Worm (Caenorhabditis elegans): ENCODE measurements around the gene K02D10.1.

The K02D10.1 gene

ce11 chrIII:8754682-8755081, 14.7 kb upstream of the K02D10.1 start, which contains the start of gene tomm-70:
Gene tomm-70, minus strand, starts transcription at chrIII:8754750.
- TF ChIP-seq ets-7 (tag; optimal IDR thresholded peaks at IDR 0.05) (no peak), hmg-4 (GFP tag; optimal IDR thresholded peaks at IDR 0.05) (no peak), hnd-1 (tag; optimal IDR thresholded peaks at IDR 0.05) (no peak), ceh-13 (GFP tag; optimal IDR thresholded peaks at IDR 0.05) (no peak), tra-4 (tag; optimal IDR thresholded peaks at IDR 0.05) (no peak), tbx-37 (GFP tag; conservative IDR thresholded peaks at IDR 0.05) (no peak), scrt-1 (GFP tag; IDR thresholded peaks at IDR 0.05) (no peak), ceh-36 (tag; optimal IDR thresholded peaks at IDR 0.05) (no peak), tbx-11 (GFP tag; IDR thresholded peaks at IDR 0.05) (no peak), hmbx-1 (tag; optimal IDR thresholded peaks at IDR 0.05) (no peak), F13C5.2 (tag; optimal IDR thresholded peaks at IDR 0.05) (no peak), ama-1 (optimal IDR thresholded peaks at IDR 0.05) (no peak), B0310.2 (tag; optimal IDR thresholded peaks at IDR 0.05) (no peak), pes-1 (GFP tag; IDR thresholded peaks at IDR 0.05) (no peak)

- TF ChIP-seq hmbx-1 (tag; optimal IDR thresholded peaks at IDR 0.05) (no peak), tbx-11 (GFP tag; IDR thresholded peaks at IDR 0.05) (no peak), scrt-1 (GFP tag; IDR thresholded peaks at IDR 0.05) (no peak), ceh-36 (tag; optimal IDR thresholded peaks at IDR 0.05) (no peak), tbx-37 (GFP tag; conservative IDR thresholded peaks at IDR 0.05) (no peak), aly-1 (tag; optimal IDR thresholded peaks at IDR 0.05) (no peak)
Measured at ce11 chrIII:8761040-8761654, 8.2 kb upstream of the K02D10.1 start, which contains the start of gene aak-1. Gene aak-1, minus strand, starts transcription at chrIII:8761090.

DNA sequence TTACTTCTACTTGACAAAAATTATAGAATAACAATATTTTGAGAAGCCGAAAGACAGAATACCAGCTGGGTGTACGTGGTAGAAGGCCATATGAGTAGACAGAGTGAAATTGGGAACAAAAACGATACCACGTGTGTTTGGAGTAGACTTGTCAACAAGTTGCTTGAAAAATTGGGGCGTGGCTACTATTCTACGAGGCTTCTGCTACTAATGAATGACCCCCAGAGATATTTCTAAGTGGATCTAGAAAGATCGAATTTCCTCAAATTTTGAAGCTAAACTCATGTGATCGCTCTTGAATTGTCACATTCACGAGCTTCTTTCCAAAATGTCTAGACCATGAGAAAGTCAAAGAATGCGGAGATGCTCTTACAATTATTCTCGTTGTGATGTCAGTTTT, 7.3 kb upstream of the K02D10.1 start:
- TF ChIP-seq hnd-1 (tag; optimal IDR thresholded peaks at IDR 0.05) (no peak), pes-1 (GFP tag; IDR thresholded peaks at IDR 0.05) (no peak), ceh-36 (tag; optimal IDR thresholded peaks at IDR 0.05) (no peak), scrt-1 (GFP tag; IDR thresholded peaks at IDR 0.05) (no peak), tbx-11 (GFP tag; IDR thresholded peaks at IDR 0.05) (no peak), ama-1 (optimal IDR thresholded peaks at IDR 0.05) (no peak)

- TF ChIP-seq ceh-36 (tag; optimal IDR thresholded peaks at IDR 0.05) (no peak), hmg-4 (GFP tag; optimal IDR thresholded peaks at IDR 0.05) (no peak), B0310.2 (tag; optimal IDR thresholded peaks at IDR 0.05) (no peak), hnd-1 (tag; optimal IDR thresholded peaks at IDR 0.05) (no peak), tbx-37 (GFP tag; conservative IDR thresholded peaks at IDR 0.05) (no peak), flt-1 (GFP tag; IDR thresholded peaks at IDR 0.05) (no peak), pes-1 (GFP tag; IDR thresholded peaks at IDR 0.05) (no peak), ets-7 (tag; optimal IDR thresholded peaks at IDR 0.05) (no peak), scrt-1 (GFP tag; IDR thresholded peaks at IDR 0.05) (no peak)
Measured at ce11 chrIII:8763111-8763510, 6.2 kb upstream of the K02D10.1 start.

DNA sequence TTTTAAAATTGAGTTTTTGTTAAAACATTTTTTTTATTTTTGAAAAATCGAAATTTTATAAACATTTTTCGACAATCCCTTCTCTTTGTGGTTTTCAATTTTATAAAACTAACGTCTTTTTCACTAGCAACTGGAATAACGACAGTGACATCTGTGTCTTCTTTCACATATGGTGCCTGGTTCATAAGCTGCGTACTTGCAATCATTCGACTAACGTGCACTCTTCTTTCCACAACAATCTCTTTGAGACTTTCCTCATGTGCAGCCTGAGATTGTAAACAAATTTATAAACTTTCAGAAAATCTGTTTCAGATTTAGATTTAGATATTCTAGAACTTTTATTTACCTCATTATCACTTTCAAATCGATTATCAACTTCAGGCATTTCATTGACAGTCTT, 4.3 kb upstream of the K02D10.1 start:
- TF ChIP-seq ama-1 (optimal IDR thresholded peaks at IDR 0.05) (no peak), tbx-11 (GFP tag; IDR thresholded peaks at IDR 0.05) (no peak), flt-1 (GFP tag; IDR thresholded peaks at IDR 0.05) (no peak), ceh-13 (GFP tag; optimal IDR thresholded peaks at IDR 0.05) (no peak), ets-7 (tag; optimal IDR thresholded peaks at IDR 0.05) (no peak), F13C5.2 (tag; optimal IDR thresholded peaks at IDR 0.05) (no peak), hnd-1 (tag; optimal IDR thresholded peaks at IDR 0.05) (no peak)

DNA sequence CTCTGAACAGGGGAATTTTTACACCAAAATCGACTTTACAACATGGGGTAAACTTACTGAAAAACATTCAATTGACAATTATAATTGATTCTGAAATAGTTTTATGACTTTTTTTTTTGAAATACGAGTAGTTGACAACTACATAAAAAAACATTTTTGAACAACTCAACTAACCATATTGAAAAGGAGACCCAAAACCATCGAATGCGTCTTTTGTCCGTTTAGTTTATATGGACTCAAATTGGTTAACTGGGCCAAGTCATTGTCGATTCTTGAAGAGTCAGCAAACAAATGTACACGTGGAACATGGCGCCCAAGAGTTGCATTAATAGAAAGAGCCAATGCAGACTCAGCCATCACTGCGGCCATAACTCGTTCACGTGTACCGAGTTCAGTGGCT, 2.9 kb upstream of the K02D10.1 start:
- TF ChIP-seq hmg-4 (GFP tag; optimal IDR thresholded peaks at IDR 0.05) = no peak
- no peak for TF ChIP-seq pes-1 (GFP tag; IDR thresholded peaks at IDR 0.05)
- no peak for TF ChIP-seq hmbx-1 (tag; optimal IDR thresholded peaks at IDR 0.05)

- TF ChIP-seq scrt-1 (GFP tag; IDR thresholded peaks at IDR 0.05) (no peak), pes-1 (GFP tag; IDR thresholded peaks at IDR 0.05) (no peak), sea-1 (GFP tag; conservative IDR thresholded peaks at IDR 0.05) (no peak), aly-1 (tag; optimal IDR thresholded peaks at IDR 0.05) (no peak), tra-4 (tag; optimal IDR thresholded peaks at IDR 0.05) (no peak), hnd-1 (tag; optimal IDR thresholded peaks at IDR 0.05) (no peak), F13C5.2 (tag; optimal IDR thresholded peaks at IDR 0.05) (no peak)
Measured at ce11 chrIII:8767292-8767829, 2.0 kb upstream of the K02D10.1 start, which contains the start of gene mig-22. Gene mig-22, minus strand, starts transcription at chrIII:8767342.

DNA sequence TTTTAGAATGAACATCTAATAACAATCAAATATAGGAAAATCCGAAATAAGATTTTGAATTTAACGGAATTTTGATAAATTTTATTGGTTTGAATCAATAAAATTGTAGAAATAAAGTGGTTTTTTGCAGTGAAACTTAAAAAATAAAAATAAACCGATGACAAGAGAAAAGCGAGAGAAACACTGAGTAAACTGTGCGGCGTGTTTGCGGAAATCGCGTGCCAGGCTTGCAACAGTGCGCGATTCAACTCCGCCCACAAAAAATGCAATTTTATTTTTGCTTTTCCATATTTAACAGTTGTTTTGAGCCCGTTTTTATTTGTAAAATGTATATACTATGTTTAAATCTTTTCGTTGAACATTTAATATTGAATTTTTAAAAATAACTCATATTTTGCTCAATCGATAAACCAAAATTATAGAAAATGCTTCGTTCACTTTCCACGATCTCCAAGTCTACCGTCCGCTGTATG, 1.4 kb upstream of the K02D10.1 start, which contains the start of gene mtss-1:
TSS of gene mtss-1 (plus strand) at position 423 of the 473 bp plus-strand sequence.
- peak; percentile 84 for TF ChIP-seq hmg-4 (GFP tag; optimal IDR thresholded peaks at IDR 0.05)
- TF ChIP-seq pes-1 (GFP tag; IDR thresholded peaks at IDR 0.05) = peak; percentile 86
- 0 out of 2 replicates have a peak, but pooled peaks have one; percentile 57 for TF ChIP-seq tbx-37 (GFP tag; conservative IDR thresholded peaks at IDR 0.05)
- TF ChIP-seq ama-1 (optimal IDR thresholded peaks at IDR 0.05) = no peak
- TF ChIP-seq F13C5.2 (tag; optimal IDR thresholded peaks at IDR 0.05) = peak; percentile 92
- TF ChIP-seq sea-1 (GFP tag; conservative IDR thresholded peaks at IDR 0.05) = peak; percentile 75
- TF ChIP-seq aly-1 (tag; optimal IDR thresholded peaks at IDR 0.05) = peak; percentile 25
- peak; percentile 54 for TF ChIP-seq hmbx-1 (tag; optimal IDR thresholded peaks at IDR 0.05)
- peak; percentile 65 for TF ChIP-seq ets-7 (tag; optimal IDR thresholded peaks at IDR 0.05)
- peak; percentile 79 for TF ChIP-seq scrt-1 (GFP tag; IDR thresholded peaks at IDR 0.05)
- peak; percentile 79 for TF ChIP-seq flt-1 (GFP tag; IDR thresholded peaks at IDR 0.05)
- peak; percentile 67; the same call in 1 of the 2 replicates for TF ChIP-seq tbx-11 (GFP tag; IDR thresholded peaks at IDR 0.05)
- peak; percentile 61 for TF ChIP-seq ceh-13 (GFP tag; optimal IDR thresholded peaks at IDR 0.05)
- peak; percentile 45 for TF ChIP-seq tra-4 (tag; optimal IDR thresholded peaks at IDR 0.05)
- peak; percentile 52 for TF ChIP-seq hnd-1 (tag; optimal IDR thresholded peaks at IDR 0.05)
- peak; percentile 50 for TF ChIP-seq ceh-36 (tag; optimal IDR thresholded peaks at IDR 0.05)
- peak; percentile 32 for TF ChIP-seq B0310.2 (tag; optimal IDR thresholded peaks at IDR 0.05)
